Fruit fly (Drosophila melanogaster) whole organism, embryonic: ENCODE data around the gene PGAP1.

Experiments used
- ATbp ChIP-seq: fragments of 200-800 bp; sonication (Bioruptor generic); optimal IDR thresholded peaks from 2 replicates; lab custom pipeline; 2017; ENCODE audit warnings: missing biosample characterization, mild to moderate bottlenecking, missing genetic modification characterization, missing genetic modification reagents
- Adf1 ChIP-seq: fragments of 200-800 bp; sonication (Bioruptor generic); IDR thresholded peaks from 2 replicates; pipeline ENCODE4 v1.3.6; 2022; ENCODE audit warnings: missing biosample characterization, missing genetic modification characterization
- Atf3 ChIP-seq: fragments of 200-800 bp; sonication (Bioruptor generic); optimal IDR thresholded peaks from 3 replicates; lab custom pipeline; 2016; ENCODE audit warnings: missing biosample characterization, missing genetic modification characterization
- BtbVII ChIP-seq: fragments of 200-800 bp; sonication (Bioruptor generic); optimal IDR thresholded peaks from 3 replicates; lab custom pipeline; 2017; ENCODE audit warnings: missing biosample characterization, mild to moderate bottlenecking, missing genetic modification characterization
- C15 ChIP-seq: fragments of 200-800 bp; sonication (Bioruptor generic); IDR thresholded peaks from 3 replicates; pipeline ENCODE4 v1.3.6; 2022; ENCODE audit warnings: missing biosample characterization, missing genetic modification characterization
- CG10462 ChIP-seq: fragments of 200-800 bp; sonication (Bioruptor generic); optimal IDR thresholded peaks from 2 replicates; lab custom pipeline; 2016; ENCODE audit warnings: missing biosample characterization, missing genetic modification characterization
- CG11398 ChIP-seq: fragments of 200-800 bp; sonication (Bioruptor generic); optimal IDR thresholded peaks from 2 replicates; lab custom pipeline; 2016; ENCODE audit warnings: missing biosample characterization, missing genetic modification characterization
- CG12155 ChIP-seq: fragments of 200-800 bp; sonication (Bioruptor generic); optimal IDR thresholded peaks from 3 replicates; lab custom pipeline; 2016; ENCODE audit warnings: missing biosample characterization, missing genetic modification characterization
- CG12769 ChIP-seq: fragments of 200-800 bp; sonication (Bioruptor generic); optimal IDR thresholded peaks from 2 replicates; lab custom pipeline; 2019; ENCODE audit warnings: missing biosample characterization, mild to moderate bottlenecking, missing genetic modification characterization, moderate library complexity
- CG14050 ChIP-seq: fragments of 200-800 bp; sonication (Bioruptor generic); IDR thresholded peaks from 3 replicates; pipeline ENCODE4 v1.3.6; 2022; ENCODE audit warnings: missing biosample characterization, missing genetic modification characterization
- CG1647 ChIP-seq: fragments of 200-800 bp; sonication (Bioruptor generic); optimal IDR thresholded peaks from 3 replicates; lab custom pipeline; 2016; ENCODE audit warnings: missing biosample characterization, missing genetic modification characterization
- CG17568 ChIP-seq: fragments of 200-800 bp; sonication (Bioruptor generic); optimal IDR thresholded peaks from 2 replicates; lab custom pipeline; 2018; ENCODE audit warnings: missing biosample characterization, mild to moderate bottlenecking, missing genetic modification characterization, moderate library complexity
- CG17612 ChIP-seq: fragments of 200-800 bp; sonication (Bioruptor generic); IDR thresholded peaks from 2 replicates; pipeline ENCODE4 v1.3.6; 2022; ENCODE audit warnings: missing biosample characterization, missing genetic modification characterization
- CG2129 ChIP-seq: fragments of 200-800 bp; sonication (Bioruptor generic); IDR thresholded peaks from 2 replicates; pipeline ENCODE4 v1.3.6; 2022; ENCODE audit warnings: missing biosample characterization, missing genetic modification characterization; ENCODE audit not compliant: partially characterized antibody
- CG3065 ChIP-seq: fragments of 200-800 bp; sonication (Bioruptor generic); optimal IDR thresholded peaks from 2 replicates; lab custom pipeline; 2016; ENCODE audit warnings: missing biosample characterization, missing genetic modification characterization
- CG3163 ChIP-seq: fragments of 200-800 bp; sonication (Bioruptor generic); optimal IDR thresholded peaks from 3 replicates; lab custom pipeline; 2016; ENCODE audit warnings: missing biosample characterization, missing genetic modification characterization
- CG4820 ChIP-seq: fragments of 200-800 bp; sonication (Bioruptor generic); optimal IDR thresholded peaks from 3 replicates; lab custom pipeline; 2016; ENCODE audit warnings: missing biosample characterization, missing genetic modification characterization
- CG4854 ChIP-seq: fragments of 200-800 bp; sonication (Bioruptor generic); optimal IDR thresholded peaks from 2 replicates; lab custom pipeline; 2016; ENCODE audit warnings: missing biosample characterization, missing genetic modification characterization, inconsistent platforms
- CG5180 ChIP-seq: fragments of 200-800 bp; sonication (Bioruptor generic); optimal IDR thresholded peaks from 3 replicates; lab custom pipeline; 2017; ENCODE audit warnings: missing biosample characterization, missing genetic modification characterization, mild to moderate bottlenecking, moderate library complexity, missing genetic modification reagents
- CG6791 ChIP-seq: fragments of 200-800 bp; sonication (Bioruptor generic); IDR thresholded peaks from 3 replicates; pipeline ENCODE4 v1.3.6; 2022; ENCODE audit warnings: missing biosample characterization, missing genetic modification characterization; ENCODE audit not compliant: partially characterized antibody
- CG7928 ChIP-seq: fragments of 200-800 bp; sonication (Bioruptor generic); optimal IDR thresholded peaks from 2 replicates; lab custom pipeline; 2017; ENCODE audit warnings: missing biosample characterization, mild to moderate bottlenecking, missing genetic modification characterization
- CG9727 ChIP-seq: fragments of 200-800 bp; sonication (Bioruptor generic); optimal IDR thresholded peaks from 3 replicates; lab custom pipeline; 2017; ENCODE audit warnings: missing biosample characterization, mild to moderate bottlenecking, missing genetic modification characterization
- CG9817 ChIP-seq: fragments of 200-800 bp; sonication (Bioruptor generic); optimal IDR thresholded peaks from 2 replicates; lab custom pipeline; 2018; ENCODE audit warnings: missing biosample characterization, mild to moderate bottlenecking, missing genetic modification characterization, moderate library complexity
- CG9932 ChIP-seq: fragments of 200-800 bp; sonication (Bioruptor generic); IDR thresholded peaks from 2 replicates; pipeline ENCODE4 v1.3.6; 2022; ENCODE audit warnings: missing biosample characterization, missing genetic modification characterization
- D19B ChIP-seq: fragments of 200-800 bp; sonication (Bioruptor generic); optimal IDR thresholded peaks from 2 replicates; lab custom pipeline; 2017; ENCODE audit warnings: missing biosample characterization, mild to moderate bottlenecking, missing genetic modification characterization
- Dad ChIP-seq: fragments of 200-800 bp; sonication (Bioruptor generic); optimal IDR thresholded peaks from 3 replicates; lab custom pipeline; 2016; ENCODE audit warnings: missing biosample characterization, missing genetic modification characterization
- ERR ChIP-seq: fragments of 200-800 bp; sonication (Bioruptor generic); optimal IDR thresholded peaks from 2 replicates; lab custom pipeline; 2016; ENCODE audit warnings: missing biosample characterization, missing genetic modification characterization
- Eip74EF ChIP-seq, 2 experiments: fragments of 200-800 bp in 1 of 2; fragments of >200 bp in 1 of 2; sonication (Bioruptor generic) in 1 of 2; optimal IDR thresholded peaks; 2 replicates each; lab custom pipeline; 2017 to 2019; ENCODE audit warnings: missing biosample characterization in 2 of 2, missing genetic modification characterization in 2 of 2, mild to moderate bottlenecking in 1 of 2, moderate library complexity in 1 of 2
- Hr3 ChIP-seq: fragments of 200-800 bp; sonication (Bioruptor generic); optimal IDR thresholded peaks from 3 replicates; lab custom pipeline; 2016; ENCODE audit warnings: missing biosample characterization, missing genetic modification characterization
- Meics ChIP-seq: fragments of 200-800 bp; sonication (Bioruptor generic); optimal IDR thresholded peaks from 2 replicates; lab custom pipeline; 2017; ENCODE audit warnings: missing biosample characterization, mild to moderate bottlenecking, missing genetic modification characterization
- NC2β ChIP-seq: fragments of 200-800 bp; sonication (Bioruptor generic); optimal IDR thresholded peaks from 2 replicates; lab custom pipeline; 2016; ENCODE audit warnings: missing biosample characterization, missing genetic modification characterization
- NK7.1 ChIP-seq: fragments of 200-800 bp; sonication (Bioruptor generic); optimal IDR thresholded peaks from 3 replicates; lab custom pipeline; 2016; ENCODE audit warnings: missing biosample characterization, missing genetic modification characterization
- Sox102F ChIP-seq: fragments of 200-800 bp; sonication (Bioruptor generic); optimal IDR thresholded peaks from 2 replicates; lab custom pipeline; 2018; ENCODE audit warnings: missing biosample characterization, mild to moderate bottlenecking, missing genetic modification characterization, moderate library complexity
- abd-A ChIP-seq: fragments of 200-800 bp; sonication (Bioruptor generic); optimal IDR thresholded peaks from 3 replicates; lab custom pipeline; 2019; ENCODE audit warnings: missing biosample characterization, mild to moderate bottlenecking, missing genetic modification characterization, moderate library complexity
- aop ChIP-seq: fragments of 200-800 bp; sonication (Bioruptor generic); IDR thresholded peaks from 2 replicates; pipeline ENCODE4 v1.3.6; 2022; ENCODE audit warnings: missing biosample characterization, missing genetic modification characterization
- chn ChIP-seq: fragments of 200-800 bp; sonication (Bioruptor generic); optimal IDR thresholded peaks from 2 replicates; lab custom pipeline; 2016; ENCODE audit warnings: missing biosample characterization, missing genetic modification characterization
- crp ChIP-seq, 2 experiments: fragments of 200-800 bp; sonication (Bioruptor generic); optimal IDR thresholded peaks; 2 replicates in 1 of 2; 3 replicates in 1 of 2; lab custom pipeline; 2017; ENCODE audit warnings: missing biosample characterization in 2 of 2, missing genetic modification characterization in 2 of 2, mild to moderate bottlenecking in 1 of 2, moderate library complexity in 1 of 2
- eyg ChIP-seq: fragments of 200-800 bp; sonication (Bioruptor generic); optimal IDR thresholded peaks from 3 replicates; lab custom pipeline; 2016; ENCODE audit warnings: missing biosample characterization, missing genetic modification characterization
- fd102C ChIP-seq: fragments of 200-800 bp; sonication (Bioruptor generic); optimal IDR thresholded peaks from 2 replicates; lab custom pipeline; 2018; ENCODE audit warnings: missing biosample characterization, mild to moderate bottlenecking, missing genetic modification characterization, moderate library complexity
- gfzf ChIP-seq: fragments of 200-800 bp; sonication (Bioruptor generic); optimal IDR thresholded peaks from 2 replicates; lab custom pipeline; 2016; ENCODE audit warnings: missing biosample characterization, mild to moderate bottlenecking, missing genetic modification characterization, moderate library complexity
- hb ChIP-seq: fragments of 200-800 bp; sonication (Bioruptor generic); IDR thresholded peaks from 3 replicates; pipeline ENCODE4 v1.3.6; 2022; ENCODE audit warnings: missing biosample characterization, missing genetic modification characterization; ENCODE audit not compliant: partially characterized antibody
- mam ChIP-seq: fragments of 200-800 bp; sonication (Bioruptor generic); optimal IDR thresholded peaks from 3 replicates; lab custom pipeline; 2016; ENCODE audit warnings: missing biosample characterization, missing genetic modification characterization
- mld ChIP-seq: fragments of 200-800 bp; sonication (Bioruptor generic); IDR thresholded peaks from 3 replicates; pipeline ENCODE4 v1.3.6; 2022; ENCODE audit warnings: missing biosample characterization, missing genetic modification characterization; ENCODE audit not compliant: partially characterized antibody
- nmo ChIP-seq: fragments of 200-800 bp; sonication (Bioruptor generic); optimal IDR thresholded peaks from 2 replicates; lab custom pipeline; 2018; ENCODE audit warnings: missing biosample characterization, mild to moderate bottlenecking, missing genetic modification characterization, moderate library complexity
- pho ChIP-seq: fragments of 200-800 bp; sonication (Bioruptor generic); optimal IDR thresholded peaks from 2 replicates; lab custom pipeline; 2016; ENCODE audit warnings: missing biosample characterization, missing genetic modification characterization
- pzg ChIP-seq: fragments of 200-800 bp; sonication (Bioruptor generic); optimal IDR thresholded peaks from 3 replicates; lab custom pipeline; 2018; ENCODE audit warnings: missing biosample characterization, mild to moderate bottlenecking, missing genetic modification characterization, moderate library complexity
- sens ChIP-seq: fragments of 200-800 bp; sonication (Bioruptor generic); peaks from one replicate; lab custom pipeline; 2016; ENCODE audit warnings: missing biosample characterization, missing genetic modification characterization
- wdn ChIP-seq: fragments of 200-800 bp; sonication (Bioruptor generic); IDR thresholded peaks from 2 replicates; pipeline ENCODE4 v1.3.6; 2022; ENCODE audit warnings: missing biosample characterization, missing genetic modification characterization
- zen ChIP-seq: fragments of 200-800 bp; sonication (Bioruptor generic); optimal IDR thresholded peaks from 3 replicates; lab custom pipeline; 2018; ENCODE audit warnings: missing biosample characterization, mild to moderate bottlenecking, missing genetic modification characterization, moderate library complexity

PGAP1 gene

DNA sequence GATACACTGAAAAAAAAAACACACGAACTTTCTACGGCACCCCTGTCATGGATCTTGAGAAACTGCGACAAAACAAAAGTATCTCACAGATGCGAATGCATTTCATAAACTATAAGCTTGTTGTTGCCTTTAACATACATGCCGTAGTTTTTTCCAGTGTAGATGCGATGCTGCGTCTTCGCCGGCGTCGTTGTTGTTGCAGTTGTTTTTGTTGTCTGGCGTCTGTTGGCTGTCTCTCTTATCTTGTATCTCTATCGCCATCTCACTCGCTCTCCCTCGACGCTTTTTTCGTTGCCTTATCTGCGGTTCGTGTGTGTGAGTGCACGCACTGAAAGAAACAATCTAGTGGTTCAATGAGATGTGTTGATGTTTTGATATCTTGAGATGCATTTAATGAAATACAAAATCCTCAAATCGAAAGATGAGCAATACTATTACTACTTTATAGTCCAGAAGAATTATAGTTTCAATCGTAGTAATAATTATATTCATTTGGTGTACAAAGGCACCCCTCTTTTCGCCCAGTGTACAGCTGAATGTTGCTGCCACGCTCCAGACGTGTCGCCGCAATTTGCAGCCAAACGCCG lies 7.3 kb upstream of the PGAP1 start (continued):
- TF ChIP-seq CG10462 (peak; percentile 97), Sox102F (GFP tag; lab: Kevin White, UChicago) (peak; percentile 95), CG2129 (no peak), Adf1 (GFP tag; lab: Robert Waterston, UW) (peak; percentile 88), zen (peak; percentile 95), CG7928 (GFP tag; lab: Kevin White, UChicago) (peak; percentile 66), pho (GFP tag; lab: Kevin White, UChicago) (peak; percentile 94), Meics (GFP tag; lab: Kevin White, UChicago) (peak; percentile 94), CG4820 (GFP tag; lab: Kevin White, UChicago) (peak; percentile 98), BtbVII (GFP tag; lab: Kevin White, UChicago) (peak; percentile 91), CG12155 (peak; percentile 95), wdn (peak; percentile 79), CG17568 (GFP tag; lab: Kevin White, UChicago) (peak; percentile 89), D19B (GFP tag; lab: Kevin White, UChicago) (peak; percentile 63), C15 (GFP tag; lab: Robert Waterston, UW) (peak; percentile 87; the same call in 2 of the 3 replicates), NC2β (GFP tag; lab: Kevin White, UChicago) (peak; percentile 96), CG5180 (GFP tag; lab: Kevin White, UChicago) (peak; percentile 86), Atf3 (GFP tag; lab: Kevin White, UChicago) (peak; percentile 97), ATbp (GFP tag; lab: Kevin White, UChicago) (peak; percentile 95), CG1647 (peak; percentile 97), crp (GFP tag; optimal IDR thresholded peaks at IDR 0.05; lab: Kevin White, UChicago) (peak in 1 of 2 experiments; percentile 68), CG12769 (peak; percentile 91), fd102C (GFP tag; lab: Kevin White, UChicago) (peak; percentile 90), ERR (GFP tag; lab: Kevin White, UChicago) (peak; percentile 97), aop (GFP tag; lab: Robert Waterston, UW) (peak; percentile 94), NK7.1 (GFP tag; lab: Kevin White, UChicago) (peak; percentile 95), CG9932 (GFP tag; lab: Robert Waterston, UW) (peak; percentile 82), sens (peak; percentile 100), gfzf (peak; percentile 37), nmo (GFP tag; lab: Kevin White, UChicago) (peak; percentile 95), pzg (peak; percentile 14), CG9727 (GFP tag; lab: Kevin White, UChicago) (peak; percentile 98), abd-A (peak; percentile 18), CG14050 (GFP tag; lab: Robert Waterston, UW) (peak; percentile 94), CG9817 (tag; lab: Kevin White, UChicago) (peak; percentile 93), Hr3 (GFP tag; lab: Kevin White, UChicago) (peak; percentile 95), CG17612 (peak; percentile 81), eyg (peak; percentile 91), mld (GFP tag; lab: Robert Waterston, UW) (no peak), hb (GFP tag; lab: Robert Waterston, UW) (no peak), CG3065 (peak; percentile 95), Dad (peak; percentile 97), CG11398 (GFP tag; lab: Kevin White, UChicago) (peak; percentile 97), chn (GFP tag; lab: Kevin White, UChicago) (peak; percentile 97), mam (GFP tag; lab: Kevin White, UChicago) (peak; percentile 96), CG4854 (GFP tag; lab: Kevin White, UChicago) (peak; percentile 86), CG3163 (GFP tag; lab: Kevin White, UChicago) (peak; percentile 90), Eip74EF (GFP tag; optimal IDR thresholded peaks at IDR 0.05; lab: Kevin White, UChicago) (peak in 1 of 2 experiments; percentile 89), CG6791 (GFP tag; lab: Robert Waterston, UW) (no peak)
